Fruit fly (Drosophila melanogaster): ENCODE data around the gene Hpd.

Gene Hpd

dm6 chr3L:20470991-20471498 is 31.4 kb upstream of the Hpd start:
- TF ChIP-seq CrebA (GFP tag; optimal IDR thresholded peaks at IDR 0.05; ENCODE audit: borderline replicate concordance) (no peak), N (GFP tag; optimal IDR thresholded peaks at IDR 0.05) (no peak), Hr78 (GFP tag; optimal IDR thresholded peaks at IDR 0.05) (no peak), psq (GFP tag; optimal IDR thresholded peaks at IDR 0.05) (no peak), Rel (GFP tag; optimal IDR thresholded peaks at IDR 0.05) (no peak), Rel (tag; optimal IDR thresholded peaks at IDR 0.05) (no peak), CG32264 (GFP tag; optimal IDR thresholded peaks at IDR 0.05) (no peak), dmrt93B (GFP tag; optimal IDR thresholded peaks at IDR 0.05) (no peak), CG9705 (GFP tag; optimal IDR thresholded peaks at IDR 0.05) (no peak), Sp1 (GFP tag; optimal IDR thresholded peaks at IDR 0.05) (no peak), fru (GFP tag; optimal IDR thresholded peaks at IDR 0.05) (no peak)

dm6 chr3L:20467433-20467832 is 27.8 kb upstream of the Hpd start:
- TF ChIP-seq tai (GFP tag; optimal IDR thresholded peaks at IDR 0.05): no peak
- no peak for TF ChIP-seq Mio (GFP tag; optimal IDR thresholded peaks at IDR 0.05)
- no peak for TF ChIP-seq Myc (optimal IDR thresholded peaks at IDR 0.05)
- no peak for TF ChIP-seq sage (GFP tag; optimal IDR thresholded peaks at IDR 0.05)
- no peak for TF ChIP-seq psq (GFP tag; optimal IDR thresholded peaks at IDR 0.05)
- TF ChIP-seq woc (GFP tag; optimal IDR thresholded peaks at IDR 0.05): no peak

dm6 chr3L:20466599-20466998 is 26.9 kb upstream of the Hpd start, which contains the start of gene Tdh:
Tdh (plus strand) TSS chr3L:20466944.
- TF ChIP-seq tai (GFP tag; optimal IDR thresholded peaks at IDR 0.05) (no peak), dl (GFP tag; optimal IDR thresholded peaks at IDR 0.05; ENCODE audit: insufficient read depth in 1 of 2, partially characterized antibody in 2 of 2) (no peak), dmrt93B (GFP tag; optimal IDR thresholded peaks at IDR 0.05) (no peak), Jra (GFP tag; optimal IDR thresholded peaks at IDR 0.05) (no peak), Sp1 (GFP tag; optimal IDR thresholded peaks at IDR 0.05) (no peak), rgr (GFP tag; optimal IDR thresholded peaks at IDR 0.05) (no peak), Mio (GFP tag; optimal IDR thresholded peaks at IDR 0.05) (no peak), foxo (GFP tag; optimal IDR thresholded peaks at IDR 0.05) (no peak), Hr83 (GFP tag; optimal IDR thresholded peaks at IDR 0.05; ENCODE audit: poor library complexity, severe bottlenecking) (no peak), CrebA (GFP tag; optimal IDR thresholded peaks at IDR 0.05; ENCODE audit: borderline replicate concordance) (no peak), br (GFP tag; optimal IDR thresholded peaks at IDR 0.05) (no peak), Hr78 (GFP tag; optimal IDR thresholded peaks at IDR 0.05) (no peak)

dm6 chr3L:20465941-20466340 is 26.3 kb upstream of the Hpd start, which contains the start of gene CG42764:
CG42764 (minus strand) TSS chr3L:20466041.
- TF ChIP-seq Jra (GFP tag; optimal IDR thresholded peaks at IDR 0.05): no peak
- no peak for TF ChIP-seq pan (optimal IDR thresholded peaks at IDR 0.05)
- no peak for TF ChIP-seq Rel (GFP tag; optimal IDR thresholded peaks at IDR 0.05)
- TF ChIP-seq Rel (tag; optimal IDR thresholded peaks at IDR 0.05): no peak

DNA sequence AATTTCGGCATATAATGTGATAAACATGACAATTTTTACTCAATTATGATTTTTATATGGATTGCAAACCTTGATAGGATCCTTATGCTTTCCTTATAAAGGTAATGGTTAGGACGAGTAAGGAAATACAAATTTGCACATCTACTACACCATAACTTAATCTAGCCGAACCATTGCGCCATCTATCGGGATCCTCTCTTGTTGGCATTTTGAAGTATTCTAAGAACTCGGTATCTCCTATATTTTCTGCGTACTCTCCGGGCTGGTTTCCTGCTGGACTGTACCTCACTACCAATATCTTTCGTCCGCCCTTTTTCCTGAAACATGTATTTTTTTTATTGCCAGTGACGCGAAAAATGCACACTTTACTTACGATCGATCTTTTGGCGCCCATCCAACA is 25.0 kb upstream of the Hpd start, which contains the start of gene atk:
atk (minus strand) TSS at position 186 of the 400 bp plus-strand sequence.
- TF ChIP-seq h (GFP tag; optimal IDR thresholded peaks at IDR 0.05): no peak
- no peak for TF ChIP-seq sage (GFP tag; optimal IDR thresholded peaks at IDR 0.05)
- TF ChIP-seq Hnf4 (GFP tag; optimal IDR thresholded peaks at IDR 0.05): no peak
- TF ChIP-seq br (GFP tag; optimal IDR thresholded peaks at IDR 0.05): no peak
- TF ChIP-seq fru (GFP tag; optimal IDR thresholded peaks at IDR 0.05): no peak
- TF ChIP-seq CG9705 (GFP tag; optimal IDR thresholded peaks at IDR 0.05): no peak
- TF ChIP-seq pan (optimal IDR thresholded peaks at IDR 0.05): no peak
- no peak for TF ChIP-seq Hr78 (GFP tag; optimal IDR thresholded peaks at IDR 0.05)
- TF ChIP-seq Sp1 (GFP tag; optimal IDR thresholded peaks at IDR 0.05): no peak
- TF ChIP-seq foxo (GFP tag; optimal IDR thresholded peaks at IDR 0.05): no peak
- no peak for TF ChIP-seq N (GFP tag; optimal IDR thresholded peaks at IDR 0.05)
- no peak for TF ChIP-seq dmrt93B (GFP tag; optimal IDR thresholded peaks at IDR 0.05)
- TF ChIP-seq HLH106 (tag; optimal IDR thresholded peaks at IDR 0.05): no peak
- TF ChIP-seq ey (GFP tag; optimal IDR thresholded peaks at IDR 0.05): no peak
- TF ChIP-seq Hr83 (GFP tag; optimal IDR thresholded peaks at IDR 0.05; ENCODE audit: poor library complexity, severe bottlenecking): no peak
- no peak for TF ChIP-seq usp (GFP tag; optimal IDR thresholded peaks at IDR 0.05)
- no peak for TF ChIP-seq Vsx2 (GFP tag; optimal IDR thresholded peaks at IDR 0.05; ENCODE audit: partially characterized antibody)
- TF ChIP-seq Abd-B (GFP tag; optimal IDR thresholded peaks at IDR 0.05): no peak
- no peak for TF ChIP-seq CrebA (GFP tag; optimal IDR thresholded peaks at IDR 0.05; ENCODE audit: borderline replicate concordance)
- no peak for TF ChIP-seq OdsH (GFP tag; optimal IDR thresholded peaks at IDR 0.05)

Data from whole organism, wandering third instar larva.